Fruit fly (Drosophila melanogaster): ENCODE data around the gene betaTub85D.

betaTub85D gene

DNA sequence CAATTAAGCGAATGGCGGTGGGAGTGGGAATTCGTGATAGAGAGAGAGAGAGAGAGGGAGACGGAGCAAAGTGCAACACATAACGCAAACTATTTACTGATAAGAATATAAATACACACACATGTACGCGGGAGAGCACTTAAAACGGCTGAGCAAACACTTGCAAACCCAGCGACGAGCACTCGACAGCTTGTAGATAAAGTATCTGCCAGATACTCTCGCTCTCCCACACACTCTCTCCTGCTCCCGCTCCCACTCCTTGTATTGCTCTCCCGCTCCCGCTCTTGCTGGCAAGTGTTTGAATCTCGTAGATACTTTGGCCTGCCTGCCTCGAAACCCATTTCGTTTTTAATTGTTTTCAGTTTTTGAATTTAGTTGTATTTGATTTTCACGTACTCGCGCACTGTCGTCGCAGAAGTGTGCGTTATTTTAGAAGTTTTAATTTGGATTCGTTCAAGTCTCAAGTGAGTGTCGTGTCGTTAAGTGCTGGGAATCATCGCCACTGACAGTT, 18.2 kb upstream of the betaTub85D start (continued):
- TF ChIP-seq sqz (GFP tag; optimal IDR thresholded peaks at IDR 0.05) (peak; percentile 76), Ets65A (GFP tag) (no peak), CG13287 (GFP tag; IDR thresholded peaks at IDR 0.05; ENCODE audit: partially characterized antibody) (peak; percentile 45; the same call in 1 of the 2 replicates), CG10321 (GFP tag; IDR thresholded peaks at IDR 0.05) (0 out of 2 replicates have a peak, but pooled peaks have one; percentile 15), CG8290 (GFP tag; optimal IDR thresholded peaks at IDR 0.05) (no peak), CG8290 (tag; optimal IDR thresholded peaks at IDR 0.05) (peak; percentile 48 to 65), ERR (GFP tag; optimal IDR thresholded peaks at IDR 0.05) (peak; percentile 27), B-H2 (GFP tag; optimal IDR thresholded peaks at IDR 0.05) (peak; percentile 35), Pdp1 (GFP tag; optimal IDR thresholded peaks at IDR 0.05) (peak in 1 of 2 experiments; percentile 68), unc-4 (GFP tag; IDR thresholded peaks at IDR 0.05; ENCODE audit: partially characterized antibody) (peak; percentile 51; the same call in 1 of the 2 replicates), CG6765 (GFP tag; optimal IDR thresholded peaks at IDR 0.05) (peak; percentile 74), CG34376 (GFP tag; optimal IDR thresholded peaks at IDR 0.05) (peak; percentile 87), ara (GFP tag; IDR thresholded peaks at IDR 0.05) (no peak), Dbx (GFP tag; IDR thresholded peaks at IDR 0.05) (peak; percentile 58; the same call in 1 of the 3 replicates), CG10543 (GFP tag; optimal IDR thresholded peaks at IDR 0.05) (peak; percentile 60), unpg (GFP tag; optimal IDR thresholded peaks at IDR 0.05) (peak; percentile 21), MESR4 (GFP tag; optimal IDR thresholded peaks at IDR 0.05) (no peak), ci (GFP tag; IDR thresholded peaks at IDR 0.05) (peak; percentile 81), ato (GFP tag; IDR thresholded peaks at IDR 0.05; ENCODE audit: partially characterized antibody) (no peak), CG11247 (GFP tag; IDR thresholded peaks at IDR 0.05) (no peak), CG12659 (GFP tag; optimal IDR thresholded peaks at IDR 0.05) (peak; percentile 29), CG10565 (GFP tag; optimal IDR thresholded peaks at IDR 0.05) (no peak), Mes4 (GFP tag; optimal IDR thresholded peaks at IDR 0.05) (no peak), CG18599 (GFP tag; optimal IDR thresholded peaks at IDR 0.05) (peak; percentile 60), Oli (tag; optimal IDR thresholded peaks at IDR 0.05) (no peak), nom (GFP tag; optimal IDR thresholded peaks at IDR 0.05) (peak; percentile 95), fd64A (GFP tag; optimal IDR thresholded peaks at IDR 0.05) (peak; percentile 79), vfl (GFP tag; optimal IDR thresholded peaks at IDR 0.05) (no peak), btn (GFP tag; optimal IDR thresholded peaks at IDR 0.05) (no peak), sna (GFP tag; IDR thresholded peaks at IDR 0.05; ENCODE audit: partially characterized antibody) (0 out of 2 replicates have a peak, but pooled peaks have one; percentile 21), HLH54F (GFP tag; optimal IDR thresholded peaks at IDR 0.05) (no peak), MBD-R2 (GFP tag; IDR thresholded peaks at IDR 0.05) (peak; percentile 23; the same call in 1 of the 2 replicates), CG2712 (tag; optimal IDR thresholded peaks at IDR 0.05) (no peak), repo (GFP tag; optimal IDR thresholded peaks at IDR 0.05) (no peak), CG32767 (GFP tag; IDR thresholded peaks at IDR 0.05) (peak; percentile 62; the same call in 1 of the 2 replicates), so (GFP tag; IDR thresholded peaks at IDR 0.05) (peak; percentile 61; the same call in 1 of the 3 replicates), mirr (GFP tag; optimal IDR thresholded peaks at IDR 0.05) (peak; percentile 89), cas (GFP tag; IDR thresholded peaks at IDR 0.05) (no peak), danr (GFP tag; IDR thresholded peaks at IDR 0.05) (no peak), CG3847 (GFP tag; IDR thresholded peaks at IDR 0.05) (no peak), Jarid2 (GFP tag; optimal IDR thresholded peaks at IDR 0.05) (peak; percentile 69), CrebB (tag; optimal IDR thresholded peaks at IDR 0.05) (peak; percentile 76), Meics (GFP tag; optimal IDR thresholded peaks at IDR 0.05) (peak; percentile 38), Side (GFP tag; optimal IDR thresholded peaks at IDR 0.05) (peak; percentile 41), CG1603 (tag; optimal IDR thresholded peaks at IDR 0.05) (peak; percentile 3), HHEX (GFP tag; optimal IDR thresholded peaks at IDR 0.05) (peak; percentile 62), zen2 (GFP tag; IDR thresholded peaks at IDR 0.05; ENCODE audit: partially characterized antibody) (peak; percentile 47), salm (tag; optimal IDR thresholded peaks at IDR 0.05) (peak; percentile 62), CG2129 (GFP tag; IDR thresholded peaks at IDR 0.05; ENCODE audit: partially characterized antibody) (no peak)

Data from whole organism, embryonic.